Worm (Caenorhabditis elegans): Measurements from ENCODE around the gene F41C3.8.

The F41C3.8 gene

ce11 chrII:4681391-4681790 is 34.5 kb upstream of the F41C3.8 start, which contains the start of gene T05A7.7:
T05A7.7 (minus strand) TSS chrII:4681491.
- TF ChIP-seq lin-13 (tag; optimal IDR thresholded peaks at IDR 0.05) (no peak), mls-2 (tag; optimal IDR thresholded peaks at IDR 0.05) (no peak), nhr-28 (tag; optimal IDR thresholded peaks at IDR 0.05) (no peak), drap-1 (GFP tag; optimal IDR thresholded peaks at IDR 0.05) (no peak), lsy-2 (tag; optimal IDR thresholded peaks at IDR 0.05) (no peak), nhr-12 (tag; optimal IDR thresholded peaks at IDR 0.05) (no peak), mep-1 (tag; optimal IDR thresholded peaks at IDR 0.05) (no peak), ceh-39 (tag; optimal IDR thresholded peaks at IDR 0.05) (no peak), unc-62 (GFP tag; optimal IDR thresholded peaks at IDR 0.05) (no peak), nhr-2 (tag; optimal IDR thresholded peaks at IDR 0.05) (no peak), mab-5 (tag; optimal IDR thresholded peaks at IDR 0.05) (no peak), sptf-1 (tag; optimal IDR thresholded peaks at IDR 0.05) (no peak)

ce11 chrII:4683693-4684092 is 32.2 kb upstream of the F41C3.8 start, which contains the start of gene sre-40:
sre-40 (minus strand) TSS chrII:4683793.
- TF ChIP-seq unc-120 (tag; optimal IDR thresholded peaks at IDR 0.05; ENCODE audit: poor library complexity, severe bottlenecking), result no peak
- no peak for TF ChIP-seq nhr-12 (tag; optimal IDR thresholded peaks at IDR 0.05)
- TF ChIP-seq zip-8 (tag; optimal IDR thresholded peaks at IDR 0.05), result no peak
- no peak for TF ChIP-seq ztf-11 (tag; optimal IDR thresholded peaks at IDR 0.05)
- no peak for TF ChIP-seq sem-2 (GFP tag; optimal IDR thresholded peaks at IDR 0.05)
- TF ChIP-seq ceh-43 (GFP tag; optimal IDR thresholded peaks at IDR 0.05), result no peak
- TF ChIP-seq drap-1 (GFP tag; optimal IDR thresholded peaks at IDR 0.05), result no peak
- TF ChIP-seq elt-1 (tag; optimal IDR thresholded peaks at IDR 0.05; ENCODE audit: borderline replicate concordance, insufficient read depth), result no peak
- no peak for TF ChIP-seq hlh-1 (tag; optimal IDR thresholded peaks at IDR 0.05)
- no peak for TF ChIP-seq mls-2 (tag; optimal IDR thresholded peaks at IDR 0.05)
- no peak for TF ChIP-seq snpc-4 (tag; optimal IDR thresholded peaks at IDR 0.05)
- TF ChIP-seq mep-1 (tag; optimal IDR thresholded peaks at IDR 0.05), result no peak
- no peak for TF ChIP-seq lsy-2 (tag; optimal IDR thresholded peaks at IDR 0.05)
- no peak for TF ChIP-seq nhr-28 (tag; optimal IDR thresholded peaks at IDR 0.05)

- TF ChIP-seq mls-2 (tag; optimal IDR thresholded peaks at IDR 0.05), result no peak
Observed at ce11 chrII:4684852-4685251, 31.0 kb upstream of the F41C3.8 start.

- TF ChIP-seq bed-3 (GFP tag; optimal IDR thresholded peaks at IDR 0.05) (no peak), sptf-1 (tag; optimal IDR thresholded peaks at IDR 0.05) (no peak), ceh-39 (tag; optimal IDR thresholded peaks at IDR 0.05) (no peak), ces-1 (GFP tag; optimal IDR thresholded peaks at IDR 0.05) (no peak), mep-1 (tag; optimal IDR thresholded peaks at IDR 0.05) (no peak), ceh-43 (GFP tag; optimal IDR thresholded peaks at IDR 0.05) (no peak)
Observed at ce11 chrII:4686941-4687340, 28.9 kb upstream of the F41C3.8 start, which contains the start of gene sre-39. sre-39 (plus strand) TSS chrII:4687241.

- no peak for TF ChIP-seq elt-1 (tag; optimal IDR thresholded peaks at IDR 0.05; ENCODE audit: borderline replicate concordance, insufficient read depth)
- TF ChIP-seq hlh-1 (tag; optimal IDR thresholded peaks at IDR 0.05), result no peak
- TF ChIP-seq nhr-2 (tag; optimal IDR thresholded peaks at IDR 0.05), result no peak
- TF ChIP-seq pha-4 (tag; optimal IDR thresholded peaks at IDR 0.05), result no peak
- TF ChIP-seq sptf-1 (tag; optimal IDR thresholded peaks at IDR 0.05), result no peak
- TF ChIP-seq nhr-76 (tag; optimal IDR thresholded peaks at IDR 0.05), result no peak
- TF ChIP-seq ceh-83 (GFP tag; optimal IDR thresholded peaks at IDR 0.05), result no peak
- TF ChIP-seq M03D4.4 (tag; optimal IDR thresholded peaks at IDR 0.05), result no peak
- no peak for TF ChIP-seq nhr-12 (tag; optimal IDR thresholded peaks at IDR 0.05)
- TF ChIP-seq tbx-8 (GFP tag; optimal IDR thresholded peaks at IDR 0.05), result no peak
- no peak for TF ChIP-seq snpc-4 (tag; optimal IDR thresholded peaks at IDR 0.05)
- TF ChIP-seq unc-120 (tag; optimal IDR thresholded peaks at IDR 0.05; ENCODE audit: poor library complexity, severe bottlenecking), result no peak
- no peak for TF ChIP-seq elt-3 (tag; optimal IDR thresholded peaks at IDR 0.05)
- TF ChIP-seq cnd-1 (tag; optimal IDR thresholded peaks at IDR 0.05), result no peak
Observed at ce11 chrII:4689477-4689876, 26.4 kb upstream of the F41C3.8 start, which contains the start of gene F10G7.12. F10G7.12 (plus strand) TSS chrII:4689777.

ce11 chrII:4693129-4693528 is 22.7 kb upstream of the F41C3.8 start, which contains the start of gene F10G7.5:
F10G7.5 (plus strand) TSS chrII:4693414.
- no peak for TF ChIP-seq unc-62 (GFP tag; optimal IDR thresholded peaks at IDR 0.05)
- no peak for TF ChIP-seq ceh-39 (tag; optimal IDR thresholded peaks at IDR 0.05)
- TF ChIP-seq zip-8 (tag; optimal IDR thresholded peaks at IDR 0.05), result no peak
- no peak for TF ChIP-seq ceh-43 (GFP tag; optimal IDR thresholded peaks at IDR 0.05)
- no peak for TF ChIP-seq mep-1 (tag; optimal IDR thresholded peaks at IDR 0.05)
- no peak for TF ChIP-seq ces-1 (GFP tag; optimal IDR thresholded peaks at IDR 0.05)
- TF ChIP-seq pha-4 (tag; optimal IDR thresholded peaks at IDR 0.05), result peak; percentile 47

Measured in whole organism, mixed stage, embryonic.